Worm (Caenorhabditis elegans) whole organism, early embryonic: ENCODE measurements around the gene dgtr-1.

Source experiments
- F13C5.2 ChIP-seq: sonication (generic microtip); optimal IDR thresholded peaks from 2 replicates; lab custom pipeline; 2017; ENCODE audit warnings: mild to moderate bottlenecking, missing genetic modification characterization, inconsistent platforms, missing compliant biosample characterization
- aly-1 ChIP-seq: sonication (generic microtip); optimal IDR thresholded peaks from 2 replicates; lab custom pipeline; 2016; ENCODE audit warnings: missing genetic modification characterization, missing compliant biosample characterization
- ama-1 ChIP-seq: fragments of 150-350 bp; optimal IDR thresholded peaks from 2 replicates; lab custom pipeline; 2014
- ceh-36 ChIP-seq: sonication (generic microtip); optimal IDR thresholded peaks from 2 replicates; lab custom pipeline; 2016; ENCODE audit warnings: missing genetic modification characterization, inconsistent platforms, missing compliant biosample characterization
- ets-7 ChIP-seq: sonication (generic microtip); optimal IDR thresholded peaks from 2 replicates; lab custom pipeline; 2016; ENCODE audit warnings: missing genotype, missing genetic modification characterization, missing compliant biosample characterization
- hmg-4 ChIP-seq: fragments of 200-800 bp; sonication (Bioruptor generic); optimal IDR thresholded peaks from 2 replicates; lab custom pipeline; 2018; ENCODE audit warnings: mild to moderate bottlenecking, missing genetic modification characterization, missing compliant biosample characterization
- hnd-1 ChIP-seq: sonication (generic microtip); optimal IDR thresholded peaks from 2 replicates; lab custom pipeline; 2016; ENCODE audit warnings: missing genetic modification characterization, missing compliant biosample characterization
- tbx-11 ChIP-seq: fragments of 200-800 bp; sonication (Bioruptor generic); IDR thresholded peaks from 2 replicates; pipeline ENCODE4 v1.3.6; 2022; ENCODE audit warnings: missing genetic modification characterization, missing compliant biosample characterization
- tbx-37 ChIP-seq: fragments of 200-800 bp; sonication (Bioruptor generic); conservative IDR thresholded peaks from 2 replicates; pipeline ENCODE4 v1.3.6; 2022; ENCODE audit warnings: missing genetic modification reagents, missing genetic modification characterization, missing compliant biosample characterization

DNA sequence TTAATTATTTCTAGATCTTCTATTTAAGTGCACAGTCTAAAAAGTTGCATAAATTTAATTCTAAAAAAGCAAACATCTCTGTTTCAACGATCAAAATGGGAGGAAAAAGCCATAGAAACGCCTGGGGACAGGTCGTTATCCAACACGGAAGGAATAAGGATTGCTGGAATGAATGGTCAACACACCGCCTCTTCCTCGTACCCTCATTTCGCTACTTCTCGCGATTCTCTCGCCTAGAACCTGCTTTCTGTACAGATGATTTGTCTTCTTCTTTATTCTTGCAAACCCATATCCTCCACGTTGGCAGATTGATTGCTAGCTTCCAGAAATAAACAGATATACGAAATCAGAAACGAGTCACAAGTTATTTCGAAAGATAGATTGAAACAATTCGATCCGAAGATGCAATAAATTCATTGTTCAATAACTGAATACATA, 18.0 kb downstream of the dgtr-1 start, which contains the start of gene dpy-11:
- no peak for TF ChIP-seq ama-1 (lab: Kevin White, UChicago)
- no peak for TF ChIP-seq tbx-37 (GFP tag; lab: Robert Waterston, UW)
- TF ChIP-seq F13C5.2 (tag; lab: Kevin White, UChicago), result no peak
- no peak for TF ChIP-seq ceh-36 (tag; lab: Kevin White, UChicago)
- no peak for TF ChIP-seq aly-1
- TF ChIP-seq ets-7 (tag; lab: Kevin White, UChicago), result no peak
- no peak for TF ChIP-seq hnd-1 (tag; lab: Kevin White, UChicago)
- TF ChIP-seq tbx-11 (GFP tag; lab: Robert Waterston, UW), result no peak
- TF ChIP-seq hmg-4, result no peak
